Worm (Caenorhabditis elegans) whole organism, mixed stage, embryonic: Measurements from ENCODE around the gene gst-28.

Source experiments
- lsy-2 ChIP-seq: fragments of 150-350 bp; optimal IDR thresholded peaks from 2 replicates; lab custom pipeline; 2014; ENCODE audit warnings: missing biosample characterization, missing genetic modification characterization
- nhr-76 ChIP-seq: sonication (generic microtip); optimal IDR thresholded peaks from 2 replicates; lab custom pipeline; 2017; ENCODE audit warnings: missing biosample characterization, missing genetic modification characterization
- unc-62 ChIP-seq: fragments of 150-350 bp; optimal IDR thresholded peaks from 2 replicates; lab custom pipeline; 2014; ENCODE audit warnings: missing biosample characterization, missing genetic modification reagents, missing genetic modification characterization
- ztf-11 ChIP-seq: fragments of 150-350 bp; optimal IDR thresholded peaks from 2 replicates; lab custom pipeline; 2014; ENCODE audit warnings: missing biosample characterization, missing genetic modification characterization

- TF ChIP-seq lsy-2 (tag; lab: Kevin White, UChicago) (no peak), ztf-11 (no peak), unc-62 (GFP tag; lab: Kevin White, UChicago) (no peak), nhr-76 (no peak)
Observed at ce11 chrII:15134332-15134731, 33.0 kb downstream of the gst-28 start, which contains the start of gene Y53F4B.24.
